Worm (Caenorhabditis elegans): ENCODE results near the gene srw-144.

The srw-144 gene

DNA sequence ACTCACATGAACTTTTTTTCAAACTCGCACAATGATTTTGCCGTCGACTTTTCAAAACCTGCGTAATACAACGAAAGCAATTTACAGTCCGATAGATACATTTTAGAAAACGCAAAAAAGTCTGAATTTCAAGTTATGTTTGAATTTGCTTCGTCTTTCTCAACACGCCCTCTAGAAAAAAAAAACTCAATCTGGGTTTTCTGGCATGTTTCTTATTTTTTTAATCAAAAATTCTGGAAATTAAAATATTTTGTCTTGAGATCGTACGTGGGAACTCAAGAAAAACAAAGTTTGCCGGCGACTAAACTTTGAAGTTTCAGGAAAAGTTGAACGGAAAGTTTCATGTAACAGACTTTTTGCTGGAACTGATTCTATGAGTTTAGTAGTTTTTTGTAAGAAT lies 33.0 kb upstream of the srw-144 start, which contains the start of gene srw-115:
Gene srw-115 (minus strand): TSS at position 101 of the 400 bp plus-strand sequence.
- TF ChIP-seq attf-5 (GFP tag; optimal IDR thresholded peaks at IDR 0.05) (no peak), sptf-2 (GFP tag; optimal IDR thresholded peaks at IDR 0.05) (no peak), die-1 (tag; optimal IDR thresholded peaks at IDR 0.05) (no peak), cebp-2 (GFP tag; IDR thresholded peaks at IDR 0.05) (no peak), Y79H2A.3 (GFP tag; conservative IDR thresholded peaks at IDR 0.05) (no peak), hlh-26 (GFP tag; conservative IDR thresholded peaks at IDR 0.05) (no peak), bed-2 (GFP tag; IDR thresholded peaks at IDR 0.05) (no peak), nhr-179 (tag; optimal IDR thresholded peaks at IDR 0.05) (no peak), tlf-1 (GFP tag; optimal IDR thresholded peaks at IDR 0.05) (no peak), T07F8.4 (tag; optimal IDR thresholded peaks at IDR 0.05) (no peak), nfya-2 (GFP tag; IDR thresholded peaks at IDR 0.05) (no peak), egl-44 (GFP tag; IDR thresholded peaks at IDR 0.05) (no peak)

ce11 chrV:2992060-2992459 lies 31.3 kb upstream of the srw-144 start:
- no peak for TF ChIP-seq lin-26 (GFP tag; IDR thresholded peaks at IDR 0.05)
- TF ChIP-seq Y67H2A.10 (GFP tag; conservative IDR thresholded peaks at IDR 0.05), result no peak
- TF ChIP-seq zfh-2 (GFP tag; conservative IDR thresholded peaks at IDR 0.05), result no peak
- TF ChIP-seq cebp-1 (GFP tag; IDR thresholded peaks at IDR 0.05), result no peak
- no peak for TF ChIP-seq cebp-1 (tag; optimal IDR thresholded peaks at IDR 0.05)
- no peak for TF ChIP-seq madf-10 (tag; optimal IDR thresholded peaks at IDR 0.05)
- no peak for TF ChIP-seq F57A8.1 (GFP tag; optimal IDR thresholded peaks at IDR 0.05)
- no peak for TF ChIP-seq let-607 (tag; optimal IDR thresholded peaks at IDR 0.05)
- TF ChIP-seq hlh-26 (GFP tag; conservative IDR thresholded peaks at IDR 0.05), result no peak
- no peak for TF ChIP-seq ztf-28 (GFP tag; IDR thresholded peaks at IDR 0.05)
- no peak for TF ChIP-seq sptf-2 (GFP tag; optimal IDR thresholded peaks at IDR 0.05)
- TF ChIP-seq ztf-25 (GFP tag; IDR thresholded peaks at IDR 0.05), result no peak
- no peak for TF ChIP-seq die-1 (tag; optimal IDR thresholded peaks at IDR 0.05)
- no peak for TF ChIP-seq akir-1 (GFP tag; optimal IDR thresholded peaks at IDR 0.05)
- no peak for TF ChIP-seq sea-2 (GFP tag; IDR thresholded peaks at IDR 0.05)
- no peak for TF ChIP-seq tbx-9 (tag; optimal IDR thresholded peaks at IDR 0.05; ENCODE audit: borderline replicate concordance)
- TF ChIP-seq B0035.1 (tag; optimal IDR thresholded peaks at IDR 0.05), result no peak
- TF ChIP-seq F57C9.4 (tag; optimal IDR thresholded peaks at IDR 0.05), result no peak
- TF ChIP-seq ztf-3 (GFP tag; optimal IDR thresholded peaks at IDR 0.05), result no peak
- no peak for TF ChIP-seq Y56A3A.18 (GFP tag; IDR thresholded peaks at IDR 0.05)
- no peak for TF ChIP-seq atf-7 (tag; optimal IDR thresholded peaks at IDR 0.05)

- no peak for TF ChIP-seq rcor-1 (GFP tag; IDR thresholded peaks at IDR 0.05)
- TF ChIP-seq atf-7 (tag; optimal IDR thresholded peaks at IDR 0.05), result no peak
- TF ChIP-seq F37B4.10 (GFP tag; IDR thresholded peaks at IDR 0.05), result no peak
- TF ChIP-seq let-607 (tag; optimal IDR thresholded peaks at IDR 0.05), result no peak
- TF ChIP-seq dox-1 (GFP tag; IDR thresholded peaks at IDR 0.05), result no peak
- TF ChIP-seq sptf-2 (GFP tag; optimal IDR thresholded peaks at IDR 0.05), result no peak
- TF ChIP-seq F49E8.2 (tag; optimal IDR thresholded peaks at IDR 0.05; ENCODE audit: insufficient read depth), result no peak
- TF ChIP-seq unc-62 (GFP tag; optimal IDR thresholded peaks at IDR 0.05), result no peak
- TF ChIP-seq egrh-3 (GFP tag; IDR thresholded peaks at IDR 0.05), result no peak
Observed at ce11 chrV:2991485-2991884, 30.7 kb upstream of the srw-144 start, which contains the start of gene srw-121. srw-121 (minus strand) TSS chrV:2991585.

Measured in whole organism, young adult.